Fruit fly (Drosophila melanogaster): Measurements from ENCODE around the gene CG14563.
A peak's percentile ranks its signal among the peaks of the same experiment; 100 is the strongest.

The CG14563 gene

dm6 chr3L:21841079-21841478 is 1.1 kb downstream of the CG14563 start, which contains the start of gene P5CDh1 (continued):
- TF ChIP-seq HLH54F (GFP tag; optimal IDR thresholded peaks at IDR 0.05) (peak; percentile 31), nerfin-2 (GFP tag; IDR thresholded peaks at IDR 0.05; ENCODE audit: partially characterized antibody) (peak; percentile 86), bbx (GFP tag; IDR thresholded peaks at IDR 0.05; ENCODE audit: partially characterized antibody) (peak; percentile 93), onecut (GFP tag; IDR thresholded peaks at IDR 0.05) (0 out of 2 replicates have a peak, but pooled peaks have one; percentile 26), CG2875 (GFP tag; optimal IDR thresholded peaks at IDR 0.05) (no peak), Neu2 (GFP tag; optimal IDR thresholded peaks at IDR 0.05; ENCODE audit: borderline replicate concordance) (no peak), CTCF (GFP tag; optimal IDR thresholded peaks at IDR 0.05) (peak; percentile 37), chif (GFP tag; optimal IDR thresholded peaks at IDR 0.05) (no peak), Ada2b (GFP tag; IDR thresholded peaks at IDR 0.05) (no peak), CG2129 (GFP tag; IDR thresholded peaks at IDR 0.05; ENCODE audit: partially characterized antibody) (peak; percentile 58), schlank (tag; optimal IDR thresholded peaks at IDR 0.05) (no peak), Trl (optimal IDR thresholded peaks at IDR 0.05) (no peak), Trl (GFP tag; optimal IDR thresholded peaks at IDR 0.05) (no peak), emc (GFP tag; optimal IDR thresholded peaks at IDR 0.05) (no peak), mam (GFP tag; optimal IDR thresholded peaks at IDR 0.05) (peak; percentile 60), al (GFP tag; IDR thresholded peaks at IDR 0.05) (no peak), CG6854 (GFP tag; optimal IDR thresholded peaks at IDR 0.05) (no peak), CG17568 (GFP tag; optimal IDR thresholded peaks at IDR 0.05) (no peak), dmrt11E (tag; optimal IDR thresholded peaks at IDR 0.05) (no peak), bowl (GFP tag; IDR thresholded peaks at IDR 0.05) (no peak), CG14667 (GFP tag; IDR thresholded peaks at IDR 0.05) (no peak), pb (GFP tag; optimal IDR thresholded peaks at IDR 0.05) (no peak), Fer3 (tag; optimal IDR thresholded peaks at IDR 0.05) (peak; percentile 33), CG17612 (GFP tag; IDR thresholded peaks at IDR 0.05) (no peak), Lhr (GFP tag; optimal IDR thresholded peaks at IDR 0.05) (no peak), Xbp1 (GFP tag; optimal IDR thresholded peaks at IDR 0.05) (peak; percentile 23), CG2199 (GFP tag; IDR thresholded peaks at IDR 0.05) (no peak), gro (GFP tag; optimal IDR thresholded peaks at IDR 0.05) (peak; percentile 54), ERR (GFP tag; optimal IDR thresholded peaks at IDR 0.05) (no peak), Bgb (GFP tag; IDR thresholded peaks at IDR 0.05; ENCODE audit: partially characterized antibody) (peak; percentile 95), CG17829 (tag; optimal IDR thresholded peaks at IDR 0.05) (no peak), CG15011 (GFP tag; optimal IDR thresholded peaks at IDR 0.05) (no peak), shn (GFP tag; optimal IDR thresholded peaks at IDR 0.05) (peak; percentile 33), HmgZ (tag; optimal IDR thresholded peaks at IDR 0.05) (peak; percentile 72), Pdp1 (GFP tag; optimal IDR thresholded peaks at IDR 0.05) (peak in 1 of 2 experiments; percentile 97), repo (GFP tag; optimal IDR thresholded peaks at IDR 0.05) (no peak), dysf (GFP tag; IDR thresholded peaks at IDR 0.05) (peak; percentile 48; the same call in 1 of the 3 replicates), ham (GFP tag; IDR thresholded peaks at IDR 0.05) (no peak), jing (GFP tag; optimal IDR thresholded peaks at IDR 0.05) (no peak), H15 (GFP tag; IDR thresholded peaks at IDR 0.05) (0 out of 3 replicates have a peak, but pooled peaks have one; percentile 26), her (GFP tag; optimal IDR thresholded peaks at IDR 0.05) (peak; percentile 48), grau (tag; optimal IDR thresholded peaks at IDR 0.05) (peak; percentile 30), grn (GFP tag; optimal IDR thresholded peaks at IDR 0.05) (no peak), odd (GFP tag; optimal IDR thresholded peaks at IDR 0.05) (no peak), Taf1 (GFP tag; IDR thresholded peaks at IDR 0.05) (no peak), CG12071 (GFP tag; optimal IDR thresholded peaks at IDR 0.05) (peak; percentile 59), rib (GFP tag; IDR thresholded peaks at IDR 0.05) (no peak), CG14441 (GFP tag; IDR thresholded peaks at IDR 0.05) (no peak), so (GFP tag; IDR thresholded peaks at IDR 0.05) (no peak), MTF-1 (GFP tag; optimal IDR thresholded peaks at IDR 0.05; ENCODE audit: borderline replicate concordance) (peak; percentile 1), vfl (GFP tag; optimal IDR thresholded peaks at IDR 0.05) (peak; percentile 15), CG16779 (GFP tag; IDR thresholded peaks at IDR 0.05) (no peak), p53 (GFP tag; optimal IDR thresholded peaks at IDR 0.05) (no peak)

Data from whole organism, embryonic.